Worm (Caenorhabditis elegans) whole organism, midembryonic: Measurements from ENCODE around the gene srxa-12.

Experiments used
- T22C8.4 ChIP-seq: fragments of 200-800 bp; sonication (Bioruptor generic); IDR thresholded peaks from 2 replicates; pipeline ENCODE4 v1.3.6; 2022; ENCODE audit warnings: missing genetic modification characterization, missing compliant biosample characterization
- cog-1 ChIP-seq: sonication (generic microtip); optimal IDR thresholded peaks from 2 replicates; lab custom pipeline; 2016; ENCODE audit warnings: missing genetic modification characterization, missing compliant biosample characterization
- flt-1 ChIP-seq: fragments of 200-800 bp; sonication (Bioruptor generic); IDR thresholded peaks from 2 replicates; pipeline ENCODE4 v1.3.6; 2022; ENCODE audit warnings: missing genetic modification characterization, missing compliant biosample characterization
- klf-2 ChIP-seq: fragments of 200-800 bp; sonication (Bioruptor generic); conservative IDR thresholded peaks from 2 replicates; pipeline ENCODE4 v1.3.6; 2022; ENCODE audit warnings: missing genetic modification reagents, missing genetic modification characterization, missing compliant biosample characterization
- med-1 ChIP-seq: sonication (generic microtip); optimal IDR thresholded peaks from 2 replicates; lab custom pipeline; 2017; ENCODE audit warnings: missing genetic modification characterization, mild to moderate bottlenecking, missing compliant biosample characterization, antibody characterized with exemption, missing genetic modification reagents; ENCODE audit not compliant: insufficient read depth
- ref-1 ChIP-seq: fragments of 200-800 bp; sonication (Bioruptor generic); conservative IDR thresholded peaks from 2 replicates; pipeline ENCODE4 v1.3.6; 2022; ENCODE audit warnings: missing genetic modification reagents, missing genetic modification characterization, missing compliant biosample characterization
- tab-1 ChIP-seq: fragments of 200-800 bp; sonication (Bioruptor generic); IDR thresholded peaks from 2 replicates; pipeline ENCODE4 v1.3.6; 2022; ENCODE audit warnings: missing genetic modification characterization, missing compliant biosample characterization
- ztf-23 ChIP-seq: fragments of 200-800 bp; sonication (Bioruptor generic); IDR thresholded peaks from 2 replicates; pipeline ENCODE4 v1.3.6; 2022; ENCODE audit warnings: missing genetic modification reagents, missing genetic modification characterization, missing compliant biosample characterization
- ztf-29 ChIP-seq: fragments of 200-800 bp; sonication (Bioruptor generic); IDR thresholded peaks from 2 replicates; pipeline ENCODE4 v1.3.6; 2022; ENCODE audit warnings: missing genetic modification reagents, missing genetic modification characterization, missing compliant biosample characterization

Gene srxa-12

DNA sequence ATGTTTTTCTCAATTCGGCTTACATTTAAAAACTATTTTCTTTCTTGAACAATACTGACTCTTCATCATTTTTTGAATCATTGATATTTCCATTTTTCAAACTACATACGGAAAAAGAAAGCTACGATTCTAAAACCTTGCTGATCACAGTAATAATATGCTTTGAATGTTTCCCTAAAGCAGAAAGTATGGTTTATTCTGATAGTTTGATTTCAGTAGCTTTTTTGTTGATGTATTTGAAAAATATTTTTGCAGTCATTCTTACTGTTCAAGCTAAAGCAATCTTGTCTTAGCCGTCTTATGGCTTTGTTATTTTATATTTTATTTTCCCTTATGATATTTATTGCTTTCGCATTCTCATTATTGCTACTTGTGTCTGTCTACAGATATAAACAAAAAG is 3.0 kb downstream of the srxa-12 start, which contains the start of gene srxa-13:
Gene srxa-13, plus strand, starts transcription at position 301 of the 400 bp plus-strand sequence.
- TF ChIP-seq flt-1 (GFP tag; lab: Robert Waterston, UW) (no peak), ztf-29 (GFP tag; lab: Robert Waterston, UW) (no peak), cog-1 (tag; lab: Kevin White, UChicago) (no peak), tab-1 (GFP tag; lab: Robert Waterston, UW) (no peak), med-1 (GFP tag; lab: Kevin White, UChicago) (no peak), klf-2 (GFP tag; lab: Robert Waterston, UW) (no peak), ztf-23 (GFP tag; lab: Robert Waterston, UW) (no peak), T22C8.4 (no peak), ref-1 (GFP tag; lab: Robert Waterston, UW) (no peak)

DNA sequence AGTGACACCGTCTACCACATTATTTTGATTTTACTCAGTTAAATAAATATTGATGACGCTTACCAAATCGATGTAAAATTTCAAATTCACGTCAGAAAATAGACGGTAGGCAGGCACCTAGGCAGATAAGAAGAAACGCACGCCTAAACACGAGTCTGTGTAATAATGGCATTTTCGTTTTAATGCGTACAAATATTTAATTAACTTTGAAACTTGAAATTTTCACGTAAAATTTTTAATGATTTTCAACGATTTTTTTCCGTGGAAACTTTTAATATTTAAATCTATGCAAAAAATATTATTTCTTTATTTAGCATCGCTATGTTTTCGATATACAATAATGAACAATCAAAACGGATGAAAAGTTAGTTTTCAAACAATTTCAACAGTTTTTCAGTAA is 4.7 kb downstream of the srxa-12 start, which contains the start of gene C06B3.16:
Gene C06B3.16, plus strand, starts transcription at position 301 of the 400 bp plus-strand sequence.
- no peak for TF ChIP-seq tab-1 (GFP tag; lab: Robert Waterston, UW)
- TF ChIP-seq flt-1 (GFP tag; lab: Robert Waterston, UW) = no peak

DNA sequence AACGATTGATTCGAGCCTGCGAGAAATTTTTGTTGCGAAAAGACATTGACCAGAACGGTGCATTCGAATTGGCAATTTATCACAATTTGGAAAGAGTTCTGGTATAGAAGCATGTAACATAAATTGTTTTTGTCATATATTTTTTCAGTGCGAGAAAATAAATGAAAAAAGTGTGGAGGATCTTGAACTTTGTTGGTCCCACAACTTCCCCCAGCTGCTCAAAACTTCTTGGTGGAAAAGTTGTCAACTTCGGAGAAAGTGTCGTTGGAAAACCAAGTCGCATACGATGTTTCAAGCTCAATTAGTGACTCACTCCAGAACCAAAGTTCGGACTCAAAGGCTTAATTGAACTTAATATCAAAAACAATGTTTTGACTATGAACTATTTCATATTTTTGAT is 5.5 kb downstream of the srxa-12 start:
- TF ChIP-seq T22C8.4 (no peak), klf-2 (GFP tag; lab: Robert Waterston, UW) (no peak), flt-1 (GFP tag; lab: Robert Waterston, UW) (no peak), ref-1 (GFP tag; lab: Robert Waterston, UW) (no peak), tab-1 (GFP tag; lab: Robert Waterston, UW) (no peak), med-1 (GFP tag; lab: Kevin White, UChicago) (no peak), ztf-29 (GFP tag; lab: Robert Waterston, UW) (no peak), cog-1 (tag; lab: Kevin White, UChicago) (no peak), ztf-23 (GFP tag; lab: Robert Waterston, UW) (no peak)

DNA sequence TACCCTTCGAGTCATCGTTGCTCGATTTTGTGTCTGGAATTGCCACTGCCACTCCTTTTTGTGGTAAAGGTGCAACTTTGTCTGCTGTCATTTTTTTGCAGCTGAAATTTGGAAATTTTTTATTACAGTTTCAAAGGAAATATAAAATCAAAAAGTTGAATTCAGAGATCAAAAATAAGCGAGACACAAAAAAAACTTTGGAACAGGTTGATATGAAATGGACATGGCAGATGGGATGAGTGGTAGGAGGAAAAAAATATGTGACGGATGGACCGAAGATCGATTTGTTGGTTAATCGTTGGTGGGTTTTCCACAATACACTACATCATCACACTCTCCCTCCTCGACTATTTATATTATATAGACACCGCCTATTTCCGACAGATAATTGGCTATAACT is 8.0 kb downstream of the srxa-12 start, which contains the start of gene R10D12.1:
Gene R10D12.1, minus strand, starts transcription at position 101 of the 400 bp plus-strand sequence.
- TF ChIP-seq klf-2 (GFP tag; lab: Robert Waterston, UW) (no peak), ztf-29 (GFP tag; lab: Robert Waterston, UW) (no peak), ztf-23 (GFP tag; lab: Robert Waterston, UW) (no peak), med-1 (GFP tag; lab: Kevin White, UChicago) (no peak), flt-1 (GFP tag; lab: Robert Waterston, UW) (no peak), tab-1 (GFP tag; lab: Robert Waterston, UW) (no peak), T22C8.4 (no peak), cog-1 (tag; lab: Kevin White, UChicago) (no peak), ref-1 (GFP tag; lab: Robert Waterston, UW) (no peak)

DNA sequence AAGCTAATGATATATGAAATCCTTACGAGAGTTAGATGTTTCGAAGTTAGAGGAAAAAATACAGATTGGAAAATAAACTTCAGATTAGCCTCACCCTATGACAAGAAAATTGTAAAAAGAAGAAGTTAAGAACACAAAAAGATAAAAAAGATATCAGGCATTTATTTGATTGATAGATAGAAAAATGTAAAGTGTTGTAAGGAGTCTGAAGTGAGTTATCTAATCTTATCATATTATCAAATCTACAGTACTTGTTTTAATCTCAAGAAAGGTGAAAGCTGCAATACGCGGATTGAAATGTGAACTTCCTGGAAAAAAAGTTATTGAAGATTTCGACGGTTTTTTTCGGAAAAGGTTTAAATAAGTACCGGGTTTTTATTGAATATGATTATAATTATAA is 8.9 kb downstream of the srxa-12 start:
- no peak for TF ChIP-seq klf-2 (GFP tag; lab: Robert Waterston, UW)
- no peak for TF ChIP-seq ztf-29 (GFP tag; lab: Robert Waterston, UW)
- no peak for TF ChIP-seq ref-1 (GFP tag; lab: Robert Waterston, UW)
- TF ChIP-seq tab-1 (GFP tag; lab: Robert Waterston, UW) = no peak
- TF ChIP-seq ztf-23 (GFP tag; lab: Robert Waterston, UW) = no peak
- no peak for TF ChIP-seq flt-1 (GFP tag; lab: Robert Waterston, UW)
- no peak for TF ChIP-seq med-1 (GFP tag; lab: Kevin White, UChicago)
- TF ChIP-seq cog-1 (tag; lab: Kevin White, UChicago) = no peak
- TF ChIP-seq T22C8.4 = no peak

DNA sequence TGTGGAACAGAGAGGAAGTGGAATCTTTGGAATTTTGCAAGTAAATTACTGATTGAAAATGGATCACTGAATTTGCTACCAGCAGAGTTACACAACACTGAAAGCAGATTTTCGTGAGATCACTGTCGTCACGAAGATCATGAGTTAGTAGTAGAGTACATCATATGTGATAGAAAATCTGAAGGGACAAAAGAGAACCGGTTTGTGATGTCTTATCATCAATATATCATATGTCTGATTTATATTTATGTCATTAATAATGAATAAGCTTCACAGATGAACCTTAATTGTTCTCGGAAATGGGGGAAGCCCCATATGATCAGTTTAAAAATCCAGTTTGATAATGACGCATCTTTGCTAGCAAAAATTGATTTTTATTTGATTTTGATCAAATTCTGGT is 9.6 kb downstream of the srxa-12 start:
- TF ChIP-seq med-1 (GFP tag; lab: Kevin White, UChicago) (no peak), flt-1 (GFP tag; lab: Robert Waterston, UW) (no peak), T22C8.4 (no peak), tab-1 (GFP tag; lab: Robert Waterston, UW) (no peak), ztf-23 (GFP tag; lab: Robert Waterston, UW) (no peak), klf-2 (GFP tag; lab: Robert Waterston, UW) (no peak), ztf-29 (GFP tag; lab: Robert Waterston, UW) (no peak), ref-1 (GFP tag; lab: Robert Waterston, UW) (no peak), cog-1 (tag; lab: Kevin White, UChicago) (no peak)

DNA sequence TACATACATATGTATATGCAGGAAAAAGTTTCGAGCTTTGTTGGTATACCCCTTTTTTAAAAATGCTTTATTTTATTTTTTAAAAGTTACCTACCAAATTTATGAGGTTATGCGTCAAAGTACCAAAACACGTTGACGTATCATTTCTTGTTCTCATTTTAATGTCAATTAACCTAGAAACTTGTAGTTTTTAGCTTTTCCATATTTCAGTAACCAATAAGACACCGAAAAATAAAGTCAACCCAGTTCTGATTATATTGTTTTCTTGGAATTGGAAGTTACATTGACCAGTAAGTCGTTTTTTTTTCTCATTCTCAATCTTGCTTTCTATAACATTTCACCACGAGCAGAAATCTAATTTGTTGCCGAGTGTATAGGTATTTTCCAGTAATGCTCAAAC is 10.4 kb downstream of the srxa-12 start, which contains the start of gene srw-145:
Gene srw-145, plus strand, starts transcription at position 301 of the 400 bp plus-strand sequence.
- TF ChIP-seq flt-1 (GFP tag; lab: Robert Waterston, UW) (no peak), klf-2 (GFP tag; lab: Robert Waterston, UW) (no peak), ztf-23 (GFP tag; lab: Robert Waterston, UW) (no peak), med-1 (GFP tag; lab: Kevin White, UChicago) (no peak), tab-1 (GFP tag; lab: Robert Waterston, UW) (no peak), cog-1 (tag; lab: Kevin White, UChicago) (no peak), ref-1 (GFP tag; lab: Robert Waterston, UW) (no peak), T22C8.4 (no peak), ztf-29 (GFP tag; lab: Robert Waterston, UW) (no peak)

DNA sequence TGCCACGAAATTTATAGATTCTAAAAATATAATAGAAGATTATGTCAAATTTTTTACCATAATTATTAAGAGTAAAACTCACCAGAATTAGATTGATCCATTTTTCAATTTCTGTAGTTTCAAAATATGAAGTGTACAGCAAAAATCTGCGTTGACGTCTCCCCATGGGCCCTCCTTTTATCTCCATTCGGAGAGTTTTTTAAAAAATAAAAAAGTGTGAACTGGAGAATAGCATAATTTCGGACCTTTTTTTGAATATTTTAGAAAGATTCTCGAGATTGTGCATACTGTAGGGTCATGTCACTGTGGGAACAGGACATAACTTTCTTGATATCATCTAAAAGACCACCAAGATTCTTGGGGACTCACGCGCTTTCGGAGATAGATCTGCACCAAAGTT is 15.6 kb downstream of the srxa-12 start, which contains the start of gene dpr-1:
Gene dpr-1, minus strand, starts transcription at position 101 of the 400 bp plus-strand sequence.
- TF ChIP-seq cog-1 (tag; lab: Kevin White, UChicago) (no peak), ref-1 (GFP tag; lab: Robert Waterston, UW) (no peak), tab-1 (GFP tag; lab: Robert Waterston, UW) (no peak), ztf-23 (GFP tag; lab: Robert Waterston, UW) (no peak), T22C8.4 (no peak), ztf-29 (GFP tag; lab: Robert Waterston, UW) (no peak), med-1 (GFP tag; lab: Kevin White, UChicago) (no peak)

DNA sequence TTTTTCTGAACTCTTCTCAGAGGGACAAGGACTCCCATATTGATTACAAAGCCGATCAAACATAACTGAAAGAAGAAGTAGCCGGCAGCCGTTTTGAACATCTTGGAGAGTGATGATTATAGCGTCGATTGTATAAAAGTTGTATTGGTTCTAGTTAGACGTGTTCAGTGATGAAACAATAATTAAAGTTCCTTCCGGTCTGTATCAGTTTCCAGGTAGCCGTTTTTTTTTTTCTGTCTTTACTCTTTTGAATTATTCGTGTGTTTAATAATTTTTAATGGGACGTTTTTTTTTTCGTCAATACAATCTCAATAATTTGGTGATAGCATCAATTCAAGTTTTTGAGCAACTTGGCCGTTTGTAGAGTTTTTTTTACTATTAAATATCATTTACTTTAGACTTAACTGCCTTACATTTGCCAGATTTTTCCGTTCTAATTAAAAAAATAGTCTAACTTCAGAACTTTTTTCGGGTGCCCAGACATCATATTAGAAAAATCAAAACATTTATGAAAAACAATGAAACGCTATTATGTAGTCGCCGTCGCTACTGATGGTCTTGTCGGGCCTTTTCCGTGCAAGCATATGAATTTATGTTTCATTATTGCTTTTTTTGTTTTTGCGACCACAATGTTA is 20.0 kb downstream of the srxa-12 start, which contains the start of the genes srx-10 and clec-226:
Gene srx-10, minus strand, starts transcription at position 101 of the 635 bp plus-strand sequence.
Gene clec-226, plus strand, starts transcription at position 585 of the 635 bp plus-strand sequence.
- TF ChIP-seq med-1 (GFP tag; lab: Kevin White, UChicago) (no peak), klf-2 (GFP tag; lab: Robert Waterston, UW) (no peak), ztf-23 (GFP tag; lab: Robert Waterston, UW) (no peak), T22C8.4 (no peak), cog-1 (tag; lab: Kevin White, UChicago) (no peak), flt-1 (GFP tag; lab: Robert Waterston, UW) (no peak), tab-1 (GFP tag; lab: Robert Waterston, UW) (no peak)
